Fruit fly (Drosophila melanogaster): ENCODE measurements around the gene Rpt2.

- TF ChIP-seq Mio (GFP tag; optimal IDR thresholded peaks at IDR 0.05) (no peak), Hr83 (GFP tag; optimal IDR thresholded peaks at IDR 0.05; ENCODE audit: poor library complexity, severe bottlenecking) (peak; percentile 62)
These were observed 8.6 kb downstream of the Rpt2 start, which contains the start of the genes sba and CG31141 for dm6 chr3R:23922502-23923350.
